Fruit fly (Drosophila melanogaster) whole organism, embryonic: ENCODE measurements around the gene Stt3B.

Experiments used
- Aef1 ChIP-seq: fragments of 200-800 bp; sonication (Bioruptor generic); IDR thresholded peaks from 3 replicates; pipeline ENCODE4 v1.3.6; 2022; ENCODE audit warnings: missing biosample characterization, missing genetic modification characterization
- CG10321 ChIP-seq: fragments of 200-800 bp; sonication (Bioruptor generic); IDR thresholded peaks from 2 replicates; pipeline ENCODE4 v1.3.6; 2022; ENCODE audit warnings: missing biosample characterization, missing genetic modification characterization
- CG11723 ChIP-seq: fragments of 200-800 bp; sonication (Bioruptor generic); optimal IDR thresholded peaks from 2 replicates; lab custom pipeline; 2017; ENCODE audit warnings: missing biosample characterization, mild to moderate bottlenecking, missing genetic modification characterization
- CG12155 ChIP-seq: fragments of 200-800 bp; sonication (Bioruptor generic); optimal IDR thresholded peaks from 3 replicates; lab custom pipeline; 2016; ENCODE audit warnings: missing biosample characterization, missing genetic modification characterization
- CG12744 ChIP-seq: fragments of 200-800 bp; sonication (Bioruptor generic); optimal IDR thresholded peaks from 2 replicates; lab custom pipeline; 2016; ENCODE audit warnings: missing biosample characterization, missing genetic modification characterization
- CG13287 ChIP-seq: fragments of 200-800 bp; sonication (Bioruptor generic); IDR thresholded peaks from 2 replicates; pipeline ENCODE4 v1.3.6; 2022; ENCODE audit warnings: missing biosample characterization, missing genetic modification characterization; ENCODE audit not compliant: partially characterized antibody
- CG13894 ChIP-seq: fragments of 200-800 bp; sonication (Bioruptor generic); optimal IDR thresholded peaks from 3 replicates; lab custom pipeline; 2018; ENCODE audit warnings: missing biosample characterization, mild to moderate bottlenecking, missing genetic modification characterization, moderate library complexity
- CG14050 ChIP-seq: fragments of 200-800 bp; sonication (Bioruptor generic); IDR thresholded peaks from 3 replicates; pipeline ENCODE4 v1.3.6; 2022; ENCODE audit warnings: missing biosample characterization, missing genetic modification characterization
- CG15514 ChIP-seq: fragments of 200-800 bp; sonication (Bioruptor generic); optimal IDR thresholded peaks from 3 replicates; lab custom pipeline; 2017; ENCODE audit warnings: missing biosample characterization, missing genetic modification characterization, mild to moderate bottlenecking, moderate library complexity, missing genetic modification reagents
- CG1647 ChIP-seq: fragments of 200-800 bp; sonication (Bioruptor generic); optimal IDR thresholded peaks from 3 replicates; lab custom pipeline; 2016; ENCODE audit warnings: missing biosample characterization, missing genetic modification characterization
- CG17328 ChIP-seq: fragments of 200-800 bp; sonication (Bioruptor generic); IDR thresholded peaks from 2 replicates; pipeline ENCODE4 v1.3.6; 2022; ENCODE audit warnings: missing biosample characterization, missing genetic modification characterization
- CG1792 ChIP-seq: fragments of 200-800 bp; sonication (Bioruptor generic); optimal IDR thresholded peaks from 2 replicates; lab custom pipeline; 2016; ENCODE audit warnings: missing biosample characterization, missing genetic modification characterization
- CG1832 ChIP-seq: fragments of 200-800 bp; sonication (Bioruptor generic); optimal IDR thresholded peaks from 2 replicates; lab custom pipeline; 2017; ENCODE audit warnings: missing biosample characterization, mild to moderate bottlenecking, missing genetic modification characterization, inconsistent platforms
- CG2889 ChIP-seq: fragments of 200-800 bp; sonication (Bioruptor generic); IDR thresholded peaks from 3 replicates; pipeline ENCODE4 v1.3.6; 2022; ENCODE audit warnings: missing biosample characterization, missing genetic modification characterization
- CG30020 ChIP-seq: fragments of 200-800 bp; optimal IDR thresholded peaks from 2 replicates; lab custom pipeline; 2019; ENCODE audit warnings: missing biosample characterization, mild to moderate bottlenecking, missing genetic modification characterization, moderate library complexity
- CG3163 ChIP-seq: fragments of 200-800 bp; sonication (Bioruptor generic); optimal IDR thresholded peaks from 3 replicates; lab custom pipeline; 2016; ENCODE audit warnings: missing biosample characterization, missing genetic modification characterization
- CG8944 ChIP-seq: fragments of 200-800 bp; sonication (Bioruptor generic); optimal IDR thresholded peaks from 3 replicates; lab custom pipeline; 2016; ENCODE audit warnings: missing biosample characterization, missing genetic modification characterization
- CG9215 ChIP-seq: fragments of 200-800 bp; sonication (Bioruptor generic); IDR thresholded peaks from 2 replicates; pipeline ENCODE4 v1.3.6; 2022; ENCODE audit warnings: missing biosample characterization, missing genetic modification characterization
- CG9727 ChIP-seq: fragments of 200-800 bp; sonication (Bioruptor generic); optimal IDR thresholded peaks from 3 replicates; lab custom pipeline; 2017; ENCODE audit warnings: missing biosample characterization, mild to moderate bottlenecking, missing genetic modification characterization
- CG9817 ChIP-seq: fragments of 200-800 bp; sonication (Bioruptor generic); optimal IDR thresholded peaks from 2 replicates; lab custom pipeline; 2018; ENCODE audit warnings: missing biosample characterization, mild to moderate bottlenecking, missing genetic modification characterization, moderate library complexity
- CG9932 ChIP-seq: fragments of 200-800 bp; sonication (Bioruptor generic); IDR thresholded peaks from 2 replicates; pipeline ENCODE4 v1.3.6; 2022; ENCODE audit warnings: missing biosample characterization, missing genetic modification characterization
- CHES-1-like ChIP-seq: fragments of 200-800 bp; sonication (Bioruptor generic); optimal IDR thresholded peaks from 2 replicates; lab custom pipeline; 2016; ENCODE audit warnings: missing biosample characterization, missing genetic modification characterization
- D19B ChIP-seq: fragments of 200-800 bp; sonication (Bioruptor generic); optimal IDR thresholded peaks from 2 replicates; lab custom pipeline; 2017; ENCODE audit warnings: missing biosample characterization, mild to moderate bottlenecking, missing genetic modification characterization
- Dll ChIP-seq: fragments of 200-800 bp; sonication (Bioruptor generic); IDR thresholded peaks from 4 replicates; pipeline ENCODE4 v1.3.6; 2022; ENCODE audit warnings: missing biosample characterization, missing genetic modification characterization; ENCODE audit not compliant: partially characterized antibody
- Fer2 ChIP-seq: fragments of 200-800 bp; sonication (Bioruptor generic); optimal IDR thresholded peaks from 2 replicates; lab custom pipeline; 2018; ENCODE audit warnings: missing biosample characterization, mild to moderate bottlenecking, missing genetic modification characterization, moderate library complexity
- HmgZ ChIP-seq: fragments of 200-800 bp; sonication (Bioruptor generic); optimal IDR thresholded peaks from 2 replicates; lab custom pipeline; 2018; ENCODE audit warnings: missing biosample characterization, mild to moderate bottlenecking, missing genetic modification characterization
- Hmr ChIP-seq: fragments of 200-800 bp; sonication (Bioruptor generic); optimal IDR thresholded peaks from 3 replicates; lab custom pipeline; 2017; ENCODE audit warnings: mild to moderate bottlenecking, missing biosample characterization, missing genetic modification reagents, missing genetic modification characterization
- Jarid2 ChIP-seq: fragments of 200-800 bp; sonication (Bioruptor generic); optimal IDR thresholded peaks from 3 replicates; lab custom pipeline; 2017; ENCODE audit warnings: mild to moderate bottlenecking, missing biosample characterization, missing genetic modification reagents, missing genetic modification characterization
- Mrtf ChIP-seq: fragments of 200-800 bp; sonication (Bioruptor generic); IDR thresholded peaks from 3 replicates; pipeline ENCODE4 v1.3.6; 2022; ENCODE audit warnings: missing biosample characterization, missing genetic modification characterization
- Myb ChIP-seq: fragments of 200-800 bp; sonication (Bioruptor generic); optimal IDR thresholded peaks from 2 replicates; lab custom pipeline; 2016; ENCODE audit warnings: missing biosample characterization, missing genetic modification characterization
- Optix ChIP-seq: fragments of 200-800 bp; sonication (Bioruptor generic); IDR thresholded peaks from 3 replicates; pipeline ENCODE4 v1.3.6; 2022; ENCODE audit warnings: missing biosample characterization, missing genetic modification characterization
- YL-1 ChIP-seq: fragments of 200-800 bp; sonication (Bioruptor generic); optimal IDR thresholded peaks from 3 replicates; lab custom pipeline; 2017; ENCODE audit warnings: missing biosample characterization, mild to moderate bottlenecking, missing genetic modification characterization
- abd-A ChIP-seq: fragments of 200-800 bp; sonication (Bioruptor generic); optimal IDR thresholded peaks from 3 replicates; lab custom pipeline; 2019; ENCODE audit warnings: missing biosample characterization, mild to moderate bottlenecking, missing genetic modification characterization, moderate library complexity
- ase ChIP-seq: fragments of 200-800 bp; sonication (Bioruptor generic); IDR thresholded peaks from 3 replicates; pipeline ENCODE4 v1.3.6; 2022; ENCODE audit warnings: missing biosample characterization, missing genetic modification characterization
- bab2 ChIP-seq: fragments of 200-800 bp; sonication (Bioruptor generic); optimal IDR thresholded peaks from 2 replicates; lab custom pipeline; 2016; ENCODE audit warnings: missing biosample characterization, missing genetic modification characterization
- cg ChIP-seq: fragments of 200-800 bp; sonication (Bioruptor generic); optimal IDR thresholded peaks from 3 replicates; lab custom pipeline; 2019; ENCODE audit warnings: missing biosample characterization, mild to moderate bottlenecking, missing genetic modification characterization, moderate library complexity
- ci ChIP-seq: fragments of 200-800 bp; sonication (Bioruptor generic); IDR thresholded peaks from 3 replicates; pipeline ENCODE4 v1.3.6; 2022; ENCODE audit warnings: missing biosample characterization, missing genetic modification characterization
- crc ChIP-seq: fragments of 200-800 bp; sonication (Bioruptor generic); optimal IDR thresholded peaks from 2 replicates; lab custom pipeline; 2016; ENCODE audit warnings: missing biosample characterization, missing genetic modification characterization
- dati ChIP-seq: fragments of 200-800 bp; sonication (Bioruptor generic); IDR thresholded peaks from 2 replicates; pipeline ENCODE4 v1.3.6; 2022; ENCODE audit warnings: missing biosample characterization, missing genetic modification characterization
- dmrt11E ChIP-seq: fragments of 200-800 bp; sonication (Bioruptor generic); optimal IDR thresholded peaks from 3 replicates; lab custom pipeline; 2018; ENCODE audit warnings: missing biosample characterization, mild to moderate bottlenecking, missing genetic modification characterization, moderate library complexity
- gce ChIP-seq: fragments of 200-800 bp; sonication (Bioruptor generic); IDR thresholded peaks from 3 replicates; pipeline ENCODE4 v1.3.6; 2022; ENCODE audit warnings: missing biosample characterization, missing genetic modification characterization
- ind ChIP-seq: fragments of 200-800 bp; sonication (Bioruptor generic); optimal IDR thresholded peaks from 3 replicates; lab custom pipeline; 2016; ENCODE audit warnings: missing biosample characterization, missing genetic modification characterization
- insv ChIP-seq, 2 experiments: fragments of 200-800 bp; sonication (Bioruptor generic); optimal IDR thresholded peaks; 3 replicates each; lab custom pipeline; 2016 to 2018; ENCODE audit warnings: missing biosample characterization in 2 of 2, missing genetic modification characterization in 2 of 2
- kah ChIP-seq: fragments of 200-800 bp; sonication (Bioruptor generic); optimal IDR thresholded peaks from 2 replicates; lab custom pipeline; 2018; ENCODE audit warnings: missing biosample characterization, mild to moderate bottlenecking, missing genetic modification characterization
- ken ChIP-seq: fragments of 200-800 bp; sonication (Bioruptor generic); IDR thresholded peaks from 3 replicates; pipeline ENCODE4 v1.3.6; 2022; ENCODE audit warnings: missing biosample characterization, missing genetic modification characterization
- luna ChIP-seq: fragments of 200-800 bp; sonication (Bioruptor generic); optimal IDR thresholded peaks from 2 replicates; lab custom pipeline; 2016; ENCODE audit warnings: missing biosample characterization, missing genetic modification characterization
- prd ChIP-seq, 3 experiments: fragments of >200 bp in 2 of 3; fragments of 200-800 bp in 1 of 3; sonication (Bioruptor generic) in 1 of 3; optimal IDR thresholded peaks in 2 of 3; IDR thresholded peaks in 1 of 3; 2 replicates in 2 of 3; 3 replicates in 1 of 3; pipeline versions ENCODE4 v1.3.6 to Lab custom; 2017 to 2022; ENCODE audit warnings: missing biosample characterization in 1 of 3, missing genetic modification characterization in 1 of 3
- pros ChIP-seq: fragments of 200-800 bp; sonication (Bioruptor generic); optimal IDR thresholded peaks from 3 replicates; lab custom pipeline; 2019; ENCODE audit warnings: missing biosample characterization, mild to moderate bottlenecking, missing genetic modification characterization, moderate library complexity
- ssp ChIP-seq: fragments of 200-800 bp; sonication (Bioruptor generic); IDR thresholded peaks from 2 replicates; pipeline ENCODE4 v1.3.6; 2022; ENCODE audit warnings: missing biosample characterization, missing genetic modification characterization
- tap ChIP-seq: fragments of 200-800 bp; optimal IDR thresholded peaks from 3 replicates; lab custom pipeline; 2019; ENCODE audit warnings: missing biosample characterization, mild to moderate bottlenecking, missing genetic modification characterization, moderate library complexity
- tll ChIP-seq, 2 experiments: fragments of 200-800 bp in 1 of 2; fragments of >200 bp in 1 of 2; sonication (Bioruptor generic) in 1 of 2; optimal IDR thresholded peaks; 2 replicates each; lab custom pipeline; 2017 to 2019; ENCODE audit warnings: missing biosample characterization in 2 of 2, missing genetic modification characterization in 2 of 2, mild to moderate bottlenecking in 1 of 2, moderate library complexity in 1 of 2
- zfh1 ChIP-seq: fragments of 200-800 bp; sonication (Bioruptor generic); IDR thresholded peaks from 3 replicates; pipeline ENCODE4 v1.3.6; 2022; ENCODE audit warnings: missing biosample characterization, missing genetic modification characterization

The Stt3B gene

dm6 chr3R:25097486-25097885 is 28.0 kb upstream of the Stt3B start, which contains the start of the genes CG33095 and CG33096 (continued):
- TF ChIP-seq HmgZ (tag; lab: Kevin White, UChicago): peak; percentile 68
- TF ChIP-seq abd-A (tag; lab: Kevin White, UChicago): no peak
- peak; percentile 28; the same call in 1 of the 2 replicates for TF ChIP-seq CG13287 (GFP tag; lab: Robert Waterston, UW)
- TF ChIP-seq Dll (GFP tag; lab: Robert Waterston, UW): no peak
- TF ChIP-seq luna: no peak
- no peak for TF ChIP-seq ssp (GFP tag; lab: Robert Waterston, UW)
- TF ChIP-seq CG1792 (GFP tag; lab: Kevin White, UChicago): no peak
- no peak for TF ChIP-seq CG9727 (GFP tag; lab: Kevin White, UChicago)
- no peak for TF ChIP-seq dati (GFP tag; lab: Robert Waterston, UW)
- TF ChIP-seq gce (GFP tag; lab: Robert Waterston, UW): no peak
- no peak for TF ChIP-seq CG13894 (tag; lab: Kevin White, UChicago)
- TF ChIP-seq bab2 (GFP tag; lab: Kevin White, UChicago): no peak
- no peak for TF ChIP-seq CG9932 (GFP tag; lab: Robert Waterston, UW)
- peak; percentile 98 for TF ChIP-seq CG15514 (GFP tag; lab: Kevin White, UChicago)
- no peak for TF ChIP-seq zfh1 (GFP tag; lab: Robert Waterston, UW)
- TF ChIP-seq CG14050 (GFP tag; lab: Robert Waterston, UW): no peak
- TF ChIP-seq ken (GFP tag; lab: Robert Waterston, UW): no peak
- TF ChIP-seq CG12155 (GFP tag; lab: Kevin White, UChicago): no peak
- TF ChIP-seq CG10321 (GFP tag; lab: Robert Waterston, UW): no peak
- no peak for TF ChIP-seq ind (GFP tag; lab: Kevin White, UChicago)
- TF ChIP-seq CG30020 (tag; lab: Kevin White, UChicago): peak; percentile 83
- TF ChIP-seq CG3163 (GFP tag; lab: Kevin White, UChicago): no peak
- TF ChIP-seq cg (GFP tag; lab: Kevin White, UChicago): peak; percentile 71
- no peak for TF ChIP-seq Myb
- TF ChIP-seq D19B (GFP tag; lab: Kevin White, UChicago): no peak
- peak; percentile 51 for TF ChIP-seq YL-1 (GFP tag; lab: Kevin White, UChicago)
- TF ChIP-seq Hmr (GFP tag; lab: Kevin White, UChicago): no peak
- TF ChIP-seq dmrt11E (tag; lab: Kevin White, UChicago): no peak
- no peak for TF ChIP-seq CG9215 (GFP tag; lab: Robert Waterston, UW)
- TF ChIP-seq ci (GFP tag; lab: Robert Waterston, UW): no peak
- no peak for TF ChIP-seq prd (optimal IDR thresholded peaks at IDR 0.05; lab: Kevin White, UChicago)
- TF ChIP-seq prd (GFP tag; IDR thresholded peaks at IDR 0.05; lab: Robert Waterston, UW): no peak
- TF ChIP-seq CG8944 (GFP tag; lab: Kevin White, UChicago): no peak
- no peak for TF ChIP-seq CG9817 (tag; lab: Kevin White, UChicago)
- TF ChIP-seq CG2889 (GFP tag; lab: Robert Waterston, UW): no peak
- TF ChIP-seq kah (GFP tag; lab: Kevin White, UChicago): no peak
- no peak for TF ChIP-seq pros (GFP tag; lab: Kevin White, UChicago)
- no peak for TF ChIP-seq insv (GFP tag; optimal IDR thresholded peaks at IDR 0.05; lab: Kevin White, UChicago)
- TF ChIP-seq CG1647 (GFP tag; lab: Kevin White, UChicago): no peak
- no peak for TF ChIP-seq CG11723 (GFP tag; lab: Kevin White, UChicago)
- TF ChIP-seq tap (tag; lab: Kevin White, UChicago): no peak
- TF ChIP-seq CG1832 (GFP tag; lab: Kevin White, UChicago): no peak
- TF ChIP-seq crc: no peak
- TF ChIP-seq Aef1 (GFP tag; lab: Robert Waterston, UW): no peak
- TF ChIP-seq ase (GFP tag; lab: Robert Waterston, UW): no peak
- no peak for TF ChIP-seq CHES-1-like
- TF ChIP-seq Optix (GFP tag; lab: Robert Waterston, UW): no peak
- no peak for TF ChIP-seq Mrtf (GFP tag; lab: Robert Waterston, UW)
- TF ChIP-seq tll (GFP tag; optimal IDR thresholded peaks at IDR 0.05; lab: Kevin White, UChicago): no peak
- TF ChIP-seq Jarid2 (GFP tag; lab: Kevin White, UChicago): peak; percentile 21
- TF ChIP-seq CG17328 (GFP tag; lab: Robert Waterston, UW): no peak
- TF ChIP-seq Fer2: no peak
- no peak for TF ChIP-seq CG12744 (GFP tag; lab: Kevin White, UChicago)
